Worm (Caenorhabditis elegans) whole organism, young adult: ENCODE data around the gene rde-11.

ENCODE experiments used
- B0019.2 ChIP-seq: fragments of 200-800 bp; sonication (Bioruptor generic); conservative IDR thresholded peaks from 2 replicates; pipeline ENCODE4 v1.3.6; 2022; ENCODE audit warnings: missing genetic modification reagents, missing genetic modification characterization, missing compliant biosample characterization
- Y95B8A.8 ChIP-seq: fragments of 200-800 bp; sonication (Bioruptor generic); IDR thresholded peaks from 2 replicates; pipeline ENCODE4 v1.3.6; 2022; ENCODE audit warnings: missing genetic modification reagents, missing genetic modification characterization, missing compliant biosample characterization
- ccch-3 ChIP-seq: fragments of 200-800 bp; sonication (Bioruptor generic); optimal IDR thresholded peaks from 2 replicates; lab custom pipeline; 2018; ENCODE audit warnings: mild to moderate bottlenecking, missing genetic modification characterization, missing compliant biosample characterization
- dpff-1 ChIP-seq: sonication (generic microtip); optimal IDR thresholded peaks from 2 replicates; lab custom pipeline; 2017; ENCODE audit warnings: mild to moderate bottlenecking, missing genetic modification characterization, missing compliant biosample characterization
- hlh-26 ChIP-seq: fragments of 200-800 bp; sonication (Bioruptor generic); conservative IDR thresholded peaks from 2 replicates; pipeline ENCODE4 v1.3.6; 2022; ENCODE audit warnings: missing genetic modification reagents, missing genetic modification characterization, missing compliant biosample characterization
- lin-35 ChIP-seq, 3 experiments: fragments of 150-350 bp in 2 of 3; sonication (generic microtip) in 1 of 3; optimal IDR thresholded peaks; 2 replicates each; lab custom pipeline; 2014 to 2018; ENCODE audit warnings: missing biosample characterization in 3 of 3, missing genetic modification characterization in 3 of 3, missing genetic modification reagents in 3 of 3
- pha-4 ChIP-seq: fragments of 150-350 bp; sonication (generic microtip); optimal IDR thresholded peaks from 2 replicates; lab custom pipeline; 2014; ENCODE audit warnings: missing biosample characterization, missing genetic modification reagents, missing genetic modification characterization
- rec-8 ChIP-seq, 2 experiments: sonication (generic microtip); optimal IDR thresholded peaks; 2 replicates each; lab custom pipeline; 2016; ENCODE audit warnings: mild to moderate bottlenecking in 2 of 2, missing genetic modification characterization in 2 of 2, missing genetic modification reagents in 2 of 2, missing genotype in 2 of 2, missing biosample characterization in 1 of 2, missing compliant biosample characterization in 1 of 2, moderate library complexity in 1 of 2
- sdz-38 ChIP-seq: sonication (generic microtip); optimal IDR thresholded peaks from 2 replicates; lab custom pipeline; 2016; ENCODE audit warnings: missing genotype, missing genetic modification characterization, missing compliant biosample characterization
- snpc-3.4 ChIP-seq: sonication (generic microtip); optimal IDR thresholded peaks from 2 replicates; lab custom pipeline; 2017; ENCODE audit warnings: missing genetic modification characterization, mild to moderate bottlenecking, missing compliant biosample characterization, antibody characterized with exemption, moderate library complexity, missing genotype, missing genetic modification reagents
- unc-62 ChIP-seq: fragments of 150-350 bp; optimal IDR thresholded peaks from 2 replicates; lab custom pipeline; 2014; ENCODE audit warnings: missing biosample characterization, missing genetic modification reagents, missing genetic modification characterization

DNA sequence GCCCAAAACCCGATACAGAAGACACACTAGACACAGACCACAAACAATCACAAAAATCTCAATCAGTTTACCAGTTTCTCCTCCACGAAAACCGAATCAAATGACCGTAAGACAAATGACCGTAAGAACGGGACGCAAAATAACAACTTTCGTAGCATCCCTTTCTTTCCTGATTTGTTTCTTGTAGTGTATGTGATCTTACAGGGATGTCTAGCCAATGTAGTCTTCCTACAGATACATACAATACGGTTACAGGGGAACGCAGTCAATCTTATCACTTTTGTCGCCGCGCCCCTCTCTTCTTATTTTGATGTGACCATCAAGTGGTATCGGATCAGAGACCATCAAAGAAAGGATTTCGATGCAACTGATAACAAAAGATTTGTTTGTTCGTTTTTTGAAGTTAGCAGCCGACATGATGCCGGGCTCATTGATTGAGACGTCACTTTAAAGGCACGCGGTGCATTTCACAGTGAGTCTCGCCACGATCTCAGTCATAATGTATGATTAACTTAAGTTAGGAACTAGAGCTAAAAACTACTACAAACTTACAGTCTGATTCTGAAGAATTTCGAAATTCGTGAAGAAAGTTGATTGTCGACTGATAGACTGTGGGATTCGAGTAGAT is 29.3 kb upstream of the rde-11 start:
- TF ChIP-seq pha-4 (tag; lab: Kevin White, UChicago), result no peak
- TF ChIP-seq snpc-3.4 (tag; lab: Kevin White, UChicago), result no peak
- no peak for TF ChIP-seq Y95B8A.8 (GFP tag; lab: Robert Waterston, UW)
- TF ChIP-seq lin-35 (GFP tag; optimal IDR thresholded peaks at IDR 0.05; lab: Kevin White, UChicago), result no peak
- TF ChIP-seq B0019.2, result no peak
- no peak for TF ChIP-seq ccch-3 (GFP tag; lab: Kevin White, UChicago)
- no peak for TF ChIP-seq unc-62 (GFP tag; lab: Kevin White, UChicago)
- TF ChIP-seq rec-8 (tag; optimal IDR thresholded peaks at IDR 0.05; lab: Kevin White, UChicago), result no peak
- no peak for TF ChIP-seq sdz-38 (tag; lab: Kevin White, UChicago)
- TF ChIP-seq dpff-1 (tag; lab: Kevin White, UChicago), result no peak
- TF ChIP-seq hlh-26 (GFP tag; lab: Robert Waterston, UW), result no peak
